Fruit fly (Drosophila melanogaster): ENCODE results near the gene CG10375.

DNA sequence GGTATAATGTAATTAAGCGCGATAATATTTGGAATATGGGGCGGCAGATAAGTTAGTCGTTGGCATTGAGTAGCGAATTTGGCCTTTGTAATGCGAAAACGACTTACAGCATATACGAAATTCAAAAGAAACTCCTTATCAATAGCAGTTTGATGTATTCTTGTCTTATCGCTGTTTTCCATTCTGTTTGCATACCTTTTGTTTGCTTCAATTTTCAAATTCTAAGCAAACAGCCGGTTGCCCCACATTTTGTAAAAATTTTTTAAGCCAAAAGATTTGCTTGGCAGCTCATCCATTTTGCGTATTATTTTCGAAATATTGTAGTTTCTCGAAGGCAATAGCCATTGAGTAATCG, 15.9 kb downstream of the CG10375 start:
- no peak for TF ChIP-seq psq (optimal IDR thresholded peaks at IDR 0.05)
- no peak for TF ChIP-seq insv (optimal IDR thresholded peaks at IDR 0.05)
- TF ChIP-seq Myc (optimal IDR thresholded peaks at IDR 0.05) = no peak
- no peak for TF ChIP-seq h (optimal IDR thresholded peaks at IDR 0.05)
- no peak for TF ChIP-seq ttk (optimal IDR thresholded peaks at IDR 0.05)

All from Kc167 (cell line).